Worm (Caenorhabditis elegans): ENCODE results near the gene ZC196.4.
A peak's percentile ranks its signal among the peaks of the same experiment; 100 is the strongest.
"Not testable (repeated sequence)": the region's sequence is repeated elsewhere in the genome, so short reads cannot be mapped to it uniquely, and the experiment has no call there.

ZC196.4 gene

ce11 chrV:8696218-8696617 lies 36.7 kb upstream of the ZC196.4 start, which contains the start of gene ZC190.10:
Gene ZC190.10 (minus strand): TSS chrV:8696318.
- not testable (repeated sequence) for TF ChIP-seq ttx-3 (tag; optimal IDR thresholded peaks at IDR 0.05); nhr-11 (tag; optimal IDR thresholded peaks at IDR 0.05); K09A11.1 (tag; optimal IDR thresholded peaks at IDR 0.05; ENCODE audit: insufficient read depth)

DNA sequence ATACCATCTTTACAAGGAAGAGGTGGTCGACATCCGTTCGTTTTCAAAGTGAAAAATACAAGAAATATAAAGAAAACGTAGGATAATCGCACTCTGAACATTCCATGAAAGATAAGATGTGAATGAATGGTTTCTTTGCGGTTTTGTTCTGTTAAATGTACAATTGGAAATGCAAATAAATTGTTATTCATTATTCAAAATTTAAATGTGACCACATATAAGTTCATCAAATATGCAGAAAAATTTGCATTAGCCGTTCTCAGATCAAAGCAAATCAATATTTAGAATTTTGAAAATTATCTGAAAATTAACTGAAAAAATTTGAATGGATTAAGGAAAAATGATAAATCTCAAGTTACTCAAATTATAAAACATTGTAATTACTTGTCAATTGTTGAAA lies 21.0 kb upstream of the ZC196.4 start, which contains the start of gene ZC178.2:
TSS of gene ZC178.2 (minus strand) at position 101 of the 400 bp plus-strand sequence.
- TF ChIP-seq C08G9.2 (tag; optimal IDR thresholded peaks at IDR 0.05): no peak

DNA sequence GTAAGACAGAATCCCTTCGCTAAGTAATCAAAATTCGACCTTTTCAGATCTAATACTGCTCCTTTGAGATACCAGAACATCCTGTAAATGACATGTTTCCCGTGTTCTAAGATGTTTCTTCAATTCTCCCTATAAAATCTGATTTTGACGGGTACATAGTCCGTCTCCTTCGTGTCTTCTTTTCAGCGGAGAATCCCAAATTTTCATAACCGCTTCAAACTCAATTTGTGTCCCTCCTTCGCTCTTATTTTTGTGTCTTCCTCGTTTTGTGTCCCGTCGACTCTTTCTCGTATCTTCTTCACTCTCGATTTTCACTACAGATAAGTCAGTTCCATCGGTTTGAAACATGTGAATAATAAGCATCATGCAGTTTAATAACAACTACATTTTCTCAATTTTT lies 16.7 kb upstream of the ZC196.4 start, which contains the start of gene glr-5:
TSS of gene glr-5 (plus strand) at position 321 of the 400 bp plus-strand sequence.
- TF ChIP-seq ceh-48 (tag; optimal IDR thresholded peaks at IDR 0.05): no peak
- TF ChIP-seq unc-42 (tag; optimal IDR thresholded peaks at IDR 0.05): peak; percentile 91
- TF ChIP-seq ceh-6 (GFP tag; optimal IDR thresholded peaks at IDR 0.05): no peak

DNA sequence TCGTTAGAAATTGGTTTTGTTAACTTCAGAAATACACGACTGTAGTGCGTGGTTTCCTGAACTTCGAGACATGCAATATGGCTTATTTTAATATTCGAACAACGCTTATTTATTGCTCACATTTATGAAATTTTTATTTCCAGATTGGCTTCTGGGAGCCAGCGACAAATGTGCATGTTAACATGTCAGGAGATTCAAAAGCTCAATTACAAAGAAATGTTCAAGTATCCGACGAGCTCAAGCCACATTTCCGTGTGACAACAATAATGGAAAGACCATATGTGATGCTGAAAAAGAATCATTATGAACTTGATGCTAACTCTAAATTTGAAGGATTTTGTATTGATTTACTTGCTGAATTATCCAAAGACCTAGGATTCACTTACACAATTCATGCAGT lies 14.5 kb upstream of the ZC196.4 start:
- no peak for TF ChIP-seq ceh-34 (tag; optimal IDR thresholded peaks at IDR 0.05)
- TF ChIP-seq pha-4 (tag; optimal IDR thresholded peaks at IDR 0.05): no peak
- TF ChIP-seq ceh-9 (tag; optimal IDR thresholded peaks at IDR 0.05): no peak
- TF ChIP-seq hlh-30 (tag; optimal IDR thresholded peaks at IDR 0.05; ENCODE audit: insufficient read depth): no peak
- TF ChIP-seq sox-4 (tag; optimal IDR thresholded peaks at IDR 0.05): no peak
- no peak for TF ChIP-seq mec-3 (tag; optimal IDR thresholded peaks at IDR 0.05; ENCODE audit: borderline replicate concordance)
- TF ChIP-seq nhr-11 (tag; optimal IDR thresholded peaks at IDR 0.05): no peak
- TF ChIP-seq tbx-2 (tag; optimal IDR thresholded peaks at IDR 0.05): no peak
- no peak for TF ChIP-seq pha-2 (tag; optimal IDR thresholded peaks at IDR 0.05)
- TF ChIP-seq ceh-48 (tag; optimal IDR thresholded peaks at IDR 0.05): no peak
- TF ChIP-seq ceh-6 (GFP tag; optimal IDR thresholded peaks at IDR 0.05): no peak
- no peak for TF ChIP-seq unc-42 (tag; optimal IDR thresholded peaks at IDR 0.05)
- TF ChIP-seq pqm-1 (tag; optimal IDR thresholded peaks at IDR 0.05): no peak

DNA sequence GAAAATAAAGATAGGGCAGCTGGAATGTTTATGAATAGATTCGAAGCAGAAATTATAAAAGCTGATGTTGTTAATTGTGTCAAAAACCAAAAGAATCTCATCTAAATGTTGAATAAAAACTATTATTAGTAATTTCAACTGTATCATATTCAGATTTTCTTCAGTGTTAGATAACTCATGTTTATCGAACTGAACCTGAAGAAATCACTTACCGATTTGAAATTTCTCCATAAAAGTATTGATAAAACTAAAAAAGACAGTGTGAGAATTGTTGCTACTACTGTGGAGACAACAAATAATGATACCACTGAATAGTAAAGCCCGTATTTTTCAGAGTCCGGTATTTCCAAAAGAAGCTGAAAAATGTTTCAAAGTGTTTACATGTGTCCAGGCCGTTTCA lies 10.7 kb upstream of the ZC196.4 start, which contains the start of gene ZC196.8:
TSS of gene ZC196.8 (minus strand) at position 101 of the 400 bp plus-strand sequence.
- TF ChIP-seq madf-2, gmeb-2, sdc-2 (tag; optimal IDR thresholded peaks at IDR 0.05): not testable (repeated sequence)

- not testable (repeated sequence) for TF ChIP-seq ref-2, ttx-3, ceh-2 (tag; optimal IDR thresholded peaks at IDR 0.05)
These were observed 6.7 kb upstream of the ZC196.4 start, which contains the start of gene droe-8 for ce11 chrV:8726228-8726627. Gene droe-8 (plus strand): TSS chrV:8726528.

ce11 chrV:8727077-8727476 lies 5.8 kb upstream of the ZC196.4 start, which contains the start of gene ZC196.9:
Gene ZC196.9 (minus strand): TSS chrV:8727177.
- no peak for TF ChIP-seq dmd-4 (tag; optimal IDR thresholded peaks at IDR 0.05; ENCODE audit: borderline replicate concordance)
- TF ChIP-seq gmeb-2 (tag; optimal IDR thresholded peaks at IDR 0.05): no peak
- no peak for TF ChIP-seq mec-3 (tag; optimal IDR thresholded peaks at IDR 0.05; ENCODE audit: borderline replicate concordance)
- TF ChIP-seq pat-9 (tag; optimal IDR thresholded peaks at IDR 0.05): no peak
- TF ChIP-seq dve-1 (tag; optimal IDR thresholded peaks at IDR 0.05): no peak
- no peak for TF ChIP-seq T23F11.4 (GFP tag; optimal IDR thresholded peaks at IDR 0.05)
- TF ChIP-seq tbx-2 (tag; optimal IDR thresholded peaks at IDR 0.05): no peak
- no peak for TF ChIP-seq ztf-16 (tag; optimal IDR thresholded peaks at IDR 0.05)
- no peak for TF ChIP-seq pha-2 (tag; optimal IDR thresholded peaks at IDR 0.05)
- no peak for TF ChIP-seq zip-5 (tag; optimal IDR thresholded peaks at IDR 0.05)
- no peak for TF ChIP-seq ceh-14 (tag; optimal IDR thresholded peaks at IDR 0.05)
